Worm (Caenorhabditis elegans) whole organism, mixed stage, embryonic: ENCODE results near the gene ZK1307.8.
A peak's percentile ranks its signal among the peaks of the same experiment; 100 is the strongest.

ENCODE experiments used
- M03D4.4 ChIP-seq: sonication (generic microtip); optimal IDR thresholded peaks from 2 replicates; lab custom pipeline; 2017; ENCODE audit warnings: mild to moderate bottlenecking, missing genetic modification characterization, missing compliant biosample characterization
- bed-3 ChIP-seq: fragments of 200-800 bp; sonication (Bioruptor generic); optimal IDR thresholded peaks from 3 replicates; lab custom pipeline; 2018; ENCODE audit warnings: mild to moderate bottlenecking, missing genetic modification characterization, moderate library complexity, missing compliant biosample characterization
- ceh-43 ChIP-seq: fragments of 200-800 bp; sonication (Bioruptor generic); optimal IDR thresholded peaks from 2 replicates; lab custom pipeline; 2018; ENCODE audit warnings: mild to moderate bottlenecking, missing genetic modification characterization, moderate library complexity, missing compliant biosample characterization
- ces-1 ChIP-seq: fragments of 150-350 bp; optimal IDR thresholded peaks from 2 replicates; lab custom pipeline; 2014; ENCODE audit warnings: missing biosample characterization, missing genetic modification reagents, missing genetic modification characterization
- cnd-1 ChIP-seq: fragments of 200-800 bp; sonication (Bioruptor generic); optimal IDR thresholded peaks from 2 replicates; lab custom pipeline; 2018; ENCODE audit warnings: mild to moderate bottlenecking, missing genetic modification characterization, missing compliant biosample characterization
- drap-1 ChIP-seq: fragments of 200-800 bp; sonication (Bioruptor generic); optimal IDR thresholded peaks from 3 replicates; lab custom pipeline; 2018; ENCODE audit warnings: mild to moderate bottlenecking, missing genetic modification characterization, missing compliant biosample characterization
- elt-1 ChIP-seq: sonication (generic microtip); optimal IDR thresholded peaks from 2 replicates; lab custom pipeline; 2017; ENCODE audit warnings: missing genetic modification characterization, mild to moderate bottlenecking, missing compliant biosample characterization, antibody characterized with exemption, moderate library complexity, borderline replicate concordance; ENCODE audit not compliant: insufficient read depth
- elt-3 ChIP-seq: fragments of 150-350 bp; optimal IDR thresholded peaks from 2 replicates; lab custom pipeline; 2014; ENCODE audit warnings: missing biosample characterization, missing genetic modification characterization
- flh-1 ChIP-seq: fragments of 200-800 bp; sonication (Bioruptor generic); optimal IDR thresholded peaks from 2 replicates; lab custom pipeline; 2018; ENCODE audit warnings: mild to moderate bottlenecking, missing genetic modification characterization, moderate library complexity, missing compliant biosample characterization
- ham-2 ChIP-seq: fragments of 200-800 bp; sonication (Bioruptor generic); optimal IDR thresholded peaks from 2 replicates; lab custom pipeline; 2018; ENCODE audit warnings: mild to moderate bottlenecking, missing genetic modification characterization, missing compliant biosample characterization
- hlh-1 ChIP-seq: fragments of 150-350 bp; optimal IDR thresholded peaks from 2 replicates; lab custom pipeline; 2014; ENCODE audit warnings: missing biosample characterization, missing genetic modification reagents, missing genetic modification characterization
- lin-13 ChIP-seq: fragments of 150-350 bp; optimal IDR thresholded peaks from 2 replicates; lab custom pipeline; 2014; ENCODE audit warnings: missing biosample characterization, missing genetic modification characterization
- lin-32 ChIP-seq: fragments of 200-800 bp; sonication (Bioruptor generic); optimal IDR thresholded peaks from 2 replicates; lab custom pipeline; 2018; ENCODE audit warnings: mild to moderate bottlenecking, missing genetic modification characterization, missing compliant biosample characterization
- lsy-2 ChIP-seq: fragments of 150-350 bp; optimal IDR thresholded peaks from 2 replicates; lab custom pipeline; 2014; ENCODE audit warnings: missing biosample characterization, missing genetic modification characterization
- mab-5 ChIP-seq: fragments of 150-350 bp; optimal IDR thresholded peaks from 2 replicates; lab custom pipeline; 2014; ENCODE audit warnings: missing biosample characterization, missing genetic modification characterization
- mep-1 ChIP-seq: fragments of 150-350 bp; optimal IDR thresholded peaks from 2 replicates; lab custom pipeline; 2017; ENCODE audit warnings: missing biosample characterization, missing genetic modification reagents, missing genetic modification characterization, inconsistent platforms
- mls-2 ChIP-seq: sonication (generic microtip); optimal IDR thresholded peaks from 2 replicates; lab custom pipeline; 2016; ENCODE audit warnings: mild to moderate bottlenecking, missing genetic modification characterization, moderate library complexity, missing compliant biosample characterization
- nhr-12 ChIP-seq: fragments of 150-350 bp; optimal IDR thresholded peaks from 2 replicates; lab custom pipeline; 2014; ENCODE audit warnings: missing biosample characterization, missing genetic modification characterization
- nhr-2 ChIP-seq: fragments of 150-350 bp; optimal IDR thresholded peaks from 2 replicates; lab custom pipeline; 2014; ENCODE audit warnings: missing biosample characterization, missing genetic modification characterization
- nhr-76 ChIP-seq: sonication (generic microtip); optimal IDR thresholded peaks from 2 replicates; lab custom pipeline; 2017; ENCODE audit warnings: missing biosample characterization, missing genetic modification characterization
- pha-4 ChIP-seq: fragments of 150-350 bp; optimal IDR thresholded peaks from 2 replicates; lab custom pipeline; 2018; ENCODE audit warnings: missing biosample characterization, missing genetic modification reagents, missing genetic modification characterization
- snpc-4 ChIP-seq: fragments of 150-350 bp; optimal IDR thresholded peaks from 2 replicates; lab custom pipeline; 2014; ENCODE audit warnings: missing biosample characterization, missing genetic modification characterization
- sptf-1 ChIP-seq: sonication (generic microtip); optimal IDR thresholded peaks from 2 replicates; lab custom pipeline; 2017; ENCODE audit warnings: mild to moderate bottlenecking, missing genetic modification characterization, moderate library complexity, missing compliant biosample characterization
- tbx-8 ChIP-seq: fragments of 200-800 bp; sonication (Bioruptor generic); optimal IDR thresholded peaks from 2 replicates; lab custom pipeline; 2018; ENCODE audit warnings: mild to moderate bottlenecking, missing genetic modification characterization, moderate library complexity, missing compliant biosample characterization
- unc-120 ChIP-seq: sonication (generic microtip); optimal IDR thresholded peaks from 2 replicates; lab custom pipeline; 2017; ENCODE audit warnings: missing genetic modification characterization, missing compliant biosample characterization; ENCODE audit not compliant: poor library complexity, severe bottlenecking
- unc-39 ChIP-seq: fragments of 150-350 bp; optimal IDR thresholded peaks from 2 replicates; lab custom pipeline; 2014; ENCODE audit warnings: missing biosample characterization, missing genetic modification characterization
- unc-62 ChIP-seq: fragments of 150-350 bp; optimal IDR thresholded peaks from 2 replicates; lab custom pipeline; 2014; ENCODE audit warnings: missing biosample characterization, missing genetic modification reagents, missing genetic modification characterization
- ztf-11 ChIP-seq: fragments of 150-350 bp; optimal IDR thresholded peaks from 2 replicates; lab custom pipeline; 2014; ENCODE audit warnings: missing biosample characterization, missing genetic modification characterization

The ZK1307.8 gene

DNA sequence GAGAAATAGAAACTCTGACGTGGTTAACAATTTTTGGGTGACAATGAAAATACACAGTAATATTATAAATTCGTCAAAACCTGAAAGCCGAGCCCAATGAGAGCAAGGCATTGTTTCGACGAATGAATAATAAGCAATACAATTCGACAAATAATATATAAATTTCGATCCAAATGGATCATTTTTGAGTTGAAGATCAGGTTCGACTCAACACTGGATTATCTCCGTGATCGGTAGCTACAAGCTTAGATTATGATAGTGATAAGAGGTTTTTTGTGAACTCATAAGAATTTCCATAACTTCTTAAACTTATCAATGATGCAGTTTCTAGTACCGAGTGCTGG lies 6.5 kb upstream of the ZK1307.8 start:
- TF ChIP-seq ztf-11 (no peak), mep-1 (tag; lab: Kevin White, UChicago) (no peak), lin-13 (tag; lab: Kevin White, UChicago) (no peak), nhr-2 (no peak), pha-4 (tag; lab: Kevin White, UChicago) (no peak), sptf-1 (tag; lab: Kevin White, UChicago) (no peak)

DNA sequence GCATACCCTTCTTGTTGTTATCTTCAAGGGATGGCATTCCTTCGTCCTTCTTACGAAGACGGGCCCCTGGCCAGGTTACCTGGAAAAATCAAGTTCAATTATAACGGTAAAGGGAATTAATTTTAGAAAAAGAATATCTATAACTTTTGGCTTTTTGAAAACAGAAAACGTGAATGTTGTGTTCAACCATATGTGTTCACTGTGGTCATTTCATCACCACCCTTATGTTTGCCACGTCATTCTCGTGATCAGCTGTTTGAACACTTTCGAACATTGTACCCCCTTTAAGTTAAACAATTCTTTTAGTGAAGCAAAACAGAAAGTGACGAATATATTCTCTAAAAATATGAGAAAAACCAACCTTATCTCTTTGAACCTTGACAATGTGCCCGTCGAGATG lies 5.7 kb upstream of the ZK1307.8 start:
- TF ChIP-seq hlh-1 (tag; lab: Kevin White, UChicago) (no peak), bed-3 (GFP tag; lab: Kevin White, UChicago) (no peak), mab-5 (tag; lab: Kevin White, UChicago) (no peak), elt-3 (no peak), ces-1 (no peak), flh-1 (no peak), unc-120 (tag; lab: Kevin White, UChicago) (no peak), snpc-4 (tag; lab: Kevin White, UChicago) (no peak), nhr-76 (no peak), pha-4 (tag; lab: Kevin White, UChicago) (no peak), elt-1 (tag; lab: Kevin White, UChicago) (no peak), nhr-12 (no peak), unc-39 (tag; lab: Kevin White, UChicago) (no peak), nhr-2 (no peak), cnd-1 (tag; lab: Kevin White, UChicago) (no peak), unc-62 (no peak), lsy-2 (tag; lab: Kevin White, UChicago) (no peak)

DNA sequence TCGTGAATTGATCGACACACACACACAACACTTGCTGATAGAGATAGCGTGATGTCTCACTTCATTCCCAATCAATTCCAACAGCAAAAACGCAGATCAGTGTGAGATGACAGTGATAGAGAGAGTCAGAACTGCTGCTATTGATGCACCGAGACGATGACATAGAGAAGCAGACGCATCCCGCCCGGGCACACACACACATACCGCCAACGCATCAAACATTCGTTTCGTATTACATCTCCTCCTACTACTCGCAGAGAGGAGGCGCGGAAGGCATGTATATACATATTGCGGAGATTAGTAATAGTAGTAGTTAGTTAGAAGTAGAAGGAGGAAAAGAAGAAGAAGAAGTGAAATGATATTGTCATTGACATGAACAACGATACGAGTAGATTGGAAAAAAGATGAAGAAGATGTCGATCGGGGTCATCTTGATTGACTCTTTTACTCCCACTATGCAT lies 5.0 kb upstream of the ZK1307.8 start:
- TF ChIP-seq unc-62 (peak; percentile 84), hlh-1 (tag; lab: Kevin White, UChicago) (peak; percentile 70), ham-2 (peak; percentile 63), drap-1 (GFP tag; lab: Kevin White, UChicago) (peak; percentile 42), unc-120 (tag; lab: Kevin White, UChicago) (peak; percentile 63), unc-39 (tag; lab: Kevin White, UChicago) (no peak), ceh-43 (GFP tag; lab: Kevin White, UChicago) (no peak), elt-1 (tag; lab: Kevin White, UChicago) (peak; percentile 85)

DNA sequence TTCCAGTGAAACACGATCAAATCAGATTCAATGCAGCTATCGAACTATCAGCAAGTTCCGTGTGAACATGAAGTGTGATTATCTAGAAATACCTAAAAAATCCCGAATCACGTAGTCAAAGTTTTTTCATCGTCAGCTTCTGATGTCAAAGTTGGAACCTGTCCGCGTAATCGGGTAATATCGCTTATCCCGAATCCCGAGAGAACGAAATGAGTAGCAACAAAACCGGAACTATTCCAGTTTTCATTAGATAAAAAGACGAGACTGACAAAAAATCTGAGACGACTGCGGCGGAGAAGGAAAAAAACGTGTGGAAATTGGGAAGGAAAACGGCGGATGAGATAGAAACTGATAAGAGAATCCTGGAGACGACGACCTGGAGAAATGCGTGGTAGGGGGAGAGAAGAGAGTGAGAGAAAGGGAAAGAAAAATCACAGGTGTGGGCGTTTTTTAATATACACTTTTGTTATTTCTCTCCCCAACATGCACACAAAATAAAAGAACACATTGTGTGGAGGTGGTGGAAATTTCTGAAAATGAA lies 4.3 kb upstream of the ZK1307.8 start:
- TF ChIP-seq elt-1 (tag; lab: Kevin White, UChicago), result peak; percentile 26
- no peak for TF ChIP-seq M03D4.4 (tag; lab: Kevin White, UChicago)

DNA sequence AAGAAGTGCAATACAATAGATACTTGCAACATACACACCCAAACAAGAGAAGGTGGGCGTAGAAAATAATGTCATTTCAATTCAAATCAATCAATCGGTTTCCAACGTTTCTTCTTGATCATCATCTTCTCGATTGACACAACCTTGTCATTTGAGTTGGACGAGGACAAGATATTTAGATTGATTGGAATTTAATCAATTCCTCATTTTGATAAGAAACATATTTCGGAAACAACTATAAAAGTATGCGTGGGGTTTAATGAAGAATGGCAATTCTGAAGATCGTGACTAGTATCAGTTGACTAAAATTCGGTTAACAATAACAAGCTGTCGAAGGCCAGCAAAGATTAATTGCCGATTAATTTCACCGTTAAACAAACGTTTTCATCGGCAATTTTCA lies 3.8 kb upstream of the ZK1307.8 start:
- no peak for TF ChIP-seq nhr-2
- peak; percentile 60 for TF ChIP-seq unc-62

DNA sequence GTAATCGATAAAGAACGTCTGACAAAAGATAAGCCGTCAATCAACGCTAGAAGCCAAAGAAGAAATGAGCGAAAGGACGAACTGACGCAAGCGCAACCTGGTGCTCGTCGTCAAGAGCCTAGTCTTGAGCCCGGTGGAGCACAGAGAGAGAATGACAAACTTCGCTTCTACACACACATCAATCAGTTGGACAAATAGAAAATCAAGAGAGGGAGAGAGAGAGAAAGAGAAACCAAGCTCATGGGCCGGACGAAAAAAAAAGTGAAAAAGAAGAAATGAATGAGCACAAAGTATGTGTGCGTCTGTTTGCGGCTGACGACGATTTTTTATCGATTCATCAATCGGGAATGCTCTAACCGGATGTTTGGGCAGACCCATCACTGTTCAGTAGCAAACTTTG lies 3.3 kb upstream of the ZK1307.8 start:
- TF ChIP-seq cnd-1 (tag; lab: Kevin White, UChicago), result no peak
- TF ChIP-seq nhr-76, result no peak
- no peak for TF ChIP-seq lin-32 (GFP tag; lab: Kevin White, UChicago)
- peak; percentile 67 for TF ChIP-seq hlh-1 (tag; lab: Kevin White, UChicago)
- no peak for TF ChIP-seq unc-39 (tag; lab: Kevin White, UChicago)
- TF ChIP-seq tbx-8, result no peak
- TF ChIP-seq unc-62, result peak; percentile 90
- TF ChIP-seq unc-120 (tag; lab: Kevin White, UChicago), result peak; percentile 39
- no peak for TF ChIP-seq ztf-11
- no peak for TF ChIP-seq M03D4.4 (tag; lab: Kevin White, UChicago)
- no peak for TF ChIP-seq ceh-43 (GFP tag; lab: Kevin White, UChicago)
- no peak for TF ChIP-seq ces-1

DNA sequence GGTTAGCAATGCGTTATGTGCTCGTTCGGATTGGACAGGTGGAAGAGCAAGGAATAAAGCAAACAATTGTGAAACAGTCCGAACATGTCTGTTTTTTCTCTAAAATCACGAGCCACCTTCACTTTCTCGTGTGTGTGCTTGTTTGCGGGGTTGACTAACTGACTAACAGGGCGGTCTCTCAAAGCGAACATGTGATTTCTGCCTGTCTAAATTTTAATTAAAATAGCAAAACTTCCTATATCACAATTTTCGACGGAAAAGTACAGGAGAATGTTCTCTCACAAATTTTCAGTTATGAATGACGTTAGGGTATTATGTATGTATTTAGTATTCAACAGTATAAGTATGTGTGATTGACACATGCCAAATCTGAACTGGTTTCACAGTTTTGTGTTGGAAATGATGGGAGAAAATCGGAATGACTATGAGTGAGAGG lies 2.5 kb upstream of the ZK1307.8 start:
- TF ChIP-seq nhr-76, result no peak
- TF ChIP-seq hlh-1 (tag; lab: Kevin White, UChicago), result no peak
- no peak for TF ChIP-seq elt-3
- no peak for TF ChIP-seq drap-1 (GFP tag; lab: Kevin White, UChicago)
- TF ChIP-seq mls-2 (tag; lab: Kevin White, UChicago), result no peak
- TF ChIP-seq cnd-1 (tag; lab: Kevin White, UChicago), result no peak
